Worm (Caenorhabditis elegans): ENCODE data around the gene srbc-59.

ce11 chrV:777285-777684 lies 1.2 kb upstream of the srbc-59 start, which contains the start of gene R09E12.9:
- TF ChIP-seq tbx-37 (GFP tag; conservative IDR thresholded peaks at IDR 0.05) (no peak), scrt-1 (GFP tag; IDR thresholded peaks at IDR 0.05) (no peak), ama-1 (optimal IDR thresholded peaks at IDR 0.05) (no peak), tbx-11 (GFP tag; IDR thresholded peaks at IDR 0.05) (no peak), hmbx-1 (tag; optimal IDR thresholded peaks at IDR 0.05) (no peak), tra-4 (tag; optimal IDR thresholded peaks at IDR 0.05) (no peak), ceh-36 (tag; optimal IDR thresholded peaks at IDR 0.05) (no peak), B0310.2 (tag; optimal IDR thresholded peaks at IDR 0.05) (no peak), ets-7 (tag; optimal IDR thresholded peaks at IDR 0.05) (no peak), aly-1 (tag; optimal IDR thresholded peaks at IDR 0.05) (no peak)

All from whole organism, early embryonic.